Fruit fly (Drosophila melanogaster) whole organism: ENCODE measurements around the gene PolrMT.

ENCODE experiments used
- CG8478 ChIP-seq: fragments of >200 bp; optimal IDR thresholded peaks from 2 replicates; lab custom pipeline; 2018; ENCODE audit warnings: inconsistent platforms
- Dll ChIP-seq: fragments of >200 bp; optimal IDR thresholded peaks from 2 replicates; lab custom pipeline; 2017
- EcR ChIP-seq, 2 experiments: fragments of >200 bp; optimal IDR thresholded peaks; 2 replicates each; lab custom pipeline; 2017; ENCODE audit warnings: missing biosample characterization in 2 of 2, missing genetic modification characterization in 2 of 2, missing genetic modification reagents in 2 of 2
- pan ChIP-seq: fragments of >200 bp; optimal IDR thresholded peaks from 2 replicates; lab custom pipeline; 2017
- psq ChIP-seq: fragments of >200 bp; optimal IDR thresholded peaks from 2 replicates; lab custom pipeline; 2017
- usp ChIP-seq: fragments of >200 bp; optimal IDR thresholded peaks from 2 replicates; lab custom pipeline; 2017; ENCODE audit warnings: missing biosample characterization, missing genetic modification characterization, mixed read lengths

The PolrMT gene

DNA sequence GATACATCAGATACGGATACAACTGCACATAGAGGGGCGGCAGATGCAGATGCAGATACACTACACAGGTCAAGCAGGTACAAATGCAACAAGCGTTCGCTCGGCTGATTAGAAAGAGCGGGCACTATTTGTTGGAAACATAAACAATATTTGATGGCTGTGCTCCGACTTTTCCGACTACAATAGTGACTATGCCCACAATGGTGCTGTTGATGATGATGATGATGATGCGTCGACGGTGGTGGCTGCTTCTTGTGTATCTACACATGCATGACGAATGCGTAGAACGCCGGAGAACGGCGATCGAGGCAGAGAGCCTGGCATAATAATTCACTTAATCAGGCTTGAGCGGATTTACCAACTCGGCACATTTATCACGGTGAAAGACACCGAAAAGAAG is 40.2 kb downstream of the PolrMT start:
- TF ChIP-seq CG8478 (lab: Kevin White, UChicago): no peak
- no peak for TF ChIP-seq usp

DNA sequence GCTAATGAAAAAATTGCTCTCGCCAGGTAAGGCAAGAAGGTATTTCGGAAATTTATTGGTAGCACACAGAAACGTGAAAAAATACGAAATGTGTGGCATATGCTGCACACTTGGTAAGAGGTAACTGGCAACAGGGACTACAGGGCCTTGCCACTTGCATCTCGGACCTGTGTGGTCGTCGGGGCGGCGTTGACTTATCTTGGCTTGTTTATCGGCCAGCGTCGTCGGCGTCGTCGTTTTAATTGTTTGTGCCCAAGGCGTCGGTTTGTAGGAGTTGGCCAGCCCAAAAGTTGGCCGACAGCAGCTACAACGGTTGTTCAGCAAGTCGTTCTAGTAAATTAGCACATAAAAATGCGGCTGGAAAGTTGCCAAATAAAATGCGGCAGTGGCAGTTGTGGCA is 41.8 kb downstream of the PolrMT start:
- TF ChIP-seq usp (no peak), Dll (lab: Kevin White, UChicago) (no peak), CG8478 (lab: Kevin White, UChicago) (no peak), EcR (GFP tag; optimal IDR thresholded peaks at IDR 0.05; lab: Kevin White, UChicago) (no peak), pan (lab: Kevin White, UChicago) (no peak), psq (no peak)

DNA sequence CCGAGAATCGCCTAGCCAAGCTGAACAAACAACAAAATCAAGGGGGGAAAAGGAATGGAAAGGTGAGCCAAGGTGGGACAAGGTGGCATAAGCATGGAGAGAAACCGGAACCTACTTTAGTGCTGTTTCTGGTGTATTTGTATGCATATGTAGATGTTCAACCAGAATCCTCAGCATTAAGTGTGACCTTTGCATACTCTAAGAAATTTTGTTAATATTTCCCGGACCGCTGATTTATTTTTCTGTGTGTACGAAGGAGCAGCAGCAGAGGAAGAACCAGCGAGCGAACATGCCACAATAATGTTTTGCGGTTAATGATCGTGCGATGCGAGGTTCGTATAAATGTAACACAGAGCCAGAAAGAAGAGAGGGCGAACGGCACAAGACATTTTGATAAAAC is 43.1 kb downstream of the PolrMT start:
- TF ChIP-seq pan (lab: Kevin White, UChicago) (no peak), psq (no peak), usp (no peak), EcR (GFP tag; optimal IDR thresholded peaks at IDR 0.05; lab: Kevin White, UChicago) (no peak), CG8478 (lab: Kevin White, UChicago) (no peak), Dll (lab: Kevin White, UChicago) (no peak)

DNA sequence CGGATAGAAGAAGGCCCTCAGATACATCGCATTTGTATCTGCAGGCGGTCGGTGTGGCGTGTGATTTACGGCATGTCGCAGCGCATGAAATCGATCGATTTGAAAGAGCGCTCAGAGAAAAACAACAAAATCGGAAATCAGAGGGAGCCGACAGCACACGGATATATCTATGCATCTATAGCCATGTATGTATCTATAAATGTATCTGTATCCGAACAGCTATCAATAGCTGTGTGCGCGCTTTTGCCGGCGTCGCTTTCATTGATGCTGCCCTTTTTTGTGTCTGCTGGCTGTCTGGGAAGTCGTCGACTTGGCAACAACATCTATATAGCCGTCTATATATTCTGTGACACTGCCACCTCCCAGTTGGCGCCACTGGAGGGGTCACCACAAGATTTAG is 43.6 kb downstream of the PolrMT start:
- TF ChIP-seq Dll (lab: Kevin White, UChicago): no peak
- no peak for TF ChIP-seq pan (lab: Kevin White, UChicago)
- TF ChIP-seq psq: no peak
- no peak for TF ChIP-seq CG8478 (lab: Kevin White, UChicago)
- no peak for TF ChIP-seq EcR (GFP tag; optimal IDR thresholded peaks at IDR 0.05; lab: Kevin White, UChicago)
- no peak for TF ChIP-seq usp

DNA sequence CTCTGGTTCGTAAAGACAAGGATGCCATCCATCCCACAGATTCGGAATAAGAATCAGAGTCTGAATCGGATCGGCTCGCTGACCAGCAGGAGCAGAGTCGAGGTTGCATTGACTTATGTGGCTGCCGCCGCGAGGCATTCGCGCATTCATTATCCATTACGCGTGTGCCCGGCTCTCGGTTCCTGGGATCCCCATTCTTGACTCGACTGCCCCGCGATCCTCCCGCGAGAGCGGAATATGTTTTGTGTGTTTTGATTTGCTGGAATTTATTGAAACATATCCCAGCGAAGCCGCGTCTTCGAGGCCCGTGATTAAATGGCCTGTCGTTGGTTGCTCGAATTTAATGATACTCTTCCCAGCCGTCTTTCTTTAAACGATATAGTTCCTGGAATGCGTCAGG is 44.5 kb downstream of the PolrMT start:
- TF ChIP-seq Dll (lab: Kevin White, UChicago) (no peak), usp (no peak), EcR (GFP tag; optimal IDR thresholded peaks at IDR 0.05; lab: Kevin White, UChicago) (no peak), pan (lab: Kevin White, UChicago) (no peak), psq (no peak), CG8478 (lab: Kevin White, UChicago) (no peak)

DNA sequence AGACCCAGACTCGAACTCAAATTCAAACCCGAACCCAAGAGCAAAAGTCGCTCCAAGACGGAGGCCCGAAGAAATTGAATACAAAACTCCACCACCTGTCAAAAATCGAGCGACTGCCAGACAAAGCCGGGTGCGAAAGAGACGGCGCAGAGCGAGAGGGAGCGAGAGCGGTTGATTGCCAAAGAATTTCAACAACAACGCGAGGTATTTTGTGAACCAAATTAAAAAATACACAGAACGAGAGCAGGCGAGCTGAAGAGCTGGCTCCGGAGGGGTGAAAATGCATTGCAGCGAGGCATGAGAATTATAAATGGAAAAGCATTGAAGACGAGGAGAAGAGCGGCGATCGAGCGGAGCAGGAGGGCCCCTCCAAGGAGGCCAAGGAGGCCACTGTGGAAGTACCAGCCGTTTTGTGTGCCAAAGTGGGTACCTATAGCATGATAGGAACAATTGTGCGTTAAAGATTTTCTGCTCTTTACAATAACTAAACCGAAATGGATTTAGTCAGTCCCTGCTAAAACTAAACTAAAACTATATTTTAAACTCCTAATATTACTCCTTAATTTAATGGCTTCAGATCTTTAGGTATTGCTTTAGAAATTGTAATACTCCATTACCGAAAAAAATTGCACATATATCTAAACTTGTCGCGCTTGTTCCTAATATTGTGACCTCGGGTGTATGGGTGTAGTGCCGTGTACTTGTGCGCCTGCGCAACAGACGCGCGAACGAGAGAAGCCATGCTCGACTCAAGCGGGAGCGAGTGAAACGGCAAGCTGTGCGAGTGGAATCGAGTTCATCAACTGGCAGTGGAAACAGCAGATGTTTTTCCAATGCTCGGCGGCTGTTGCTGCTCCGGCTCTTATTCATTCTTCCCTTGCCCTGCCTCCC is 45.5 kb downstream of the PolrMT start:
- TF ChIP-seq psq: no peak
- TF ChIP-seq EcR (GFP tag; optimal IDR thresholded peaks at IDR 0.05; lab: Kevin White, UChicago): peak in 1 of 2 experiments; percentile 24
- TF ChIP-seq Dll (lab: Kevin White, UChicago): peak; percentile 32
- no peak for TF ChIP-seq usp
- no peak for TF ChIP-seq pan (lab: Kevin White, UChicago)
- no peak for TF ChIP-seq CG8478 (lab: Kevin White, UChicago)

DNA sequence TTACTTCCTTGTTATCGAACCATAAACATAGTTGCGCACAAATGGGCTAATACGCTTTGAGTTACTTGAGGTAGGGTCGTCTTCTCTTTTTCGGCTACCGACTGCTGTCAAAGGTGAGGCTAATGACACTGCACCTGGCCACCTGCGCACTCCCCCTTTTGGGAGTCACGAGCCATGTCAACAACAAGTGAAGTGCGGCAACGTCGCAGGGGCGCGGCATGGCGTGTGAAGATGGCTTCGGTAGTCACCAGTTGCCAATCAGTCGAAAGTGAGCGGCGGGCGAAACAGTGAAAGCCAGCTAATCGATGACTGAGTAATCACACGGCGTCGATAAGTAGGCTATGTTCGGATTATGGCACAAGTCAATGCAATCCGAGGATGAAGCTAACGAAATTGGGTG is 50.7 kb downstream of the PolrMT start:
- TF ChIP-seq EcR (GFP tag; optimal IDR thresholded peaks at IDR 0.05; lab: Kevin White, UChicago) (no peak), usp (no peak), CG8478 (lab: Kevin White, UChicago) (no peak), pan (lab: Kevin White, UChicago) (no peak)

DNA sequence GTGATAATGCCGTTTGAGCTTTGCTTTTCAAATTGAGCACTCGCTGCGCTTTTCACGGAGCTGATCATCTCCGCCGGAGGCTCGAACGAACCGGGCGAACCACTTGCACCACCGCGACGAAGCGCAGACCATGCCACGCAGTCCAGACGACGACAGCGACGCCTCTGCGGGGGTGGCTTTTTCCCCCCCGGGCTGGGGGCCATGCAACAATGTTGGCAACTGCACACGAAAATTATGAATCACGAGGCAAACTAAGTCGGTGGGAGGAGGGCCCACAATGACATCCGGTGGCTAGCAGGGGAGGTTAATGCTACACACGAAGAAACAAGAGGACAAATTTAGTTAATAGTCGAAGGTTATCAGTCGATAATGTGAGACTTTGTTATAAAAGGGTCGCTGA is 51.5 kb downstream of the PolrMT start:
- TF ChIP-seq Dll (lab: Kevin White, UChicago) (no peak), pan (lab: Kevin White, UChicago) (no peak), EcR (GFP tag; optimal IDR thresholded peaks at IDR 0.05; lab: Kevin White, UChicago) (no peak), CG8478 (lab: Kevin White, UChicago) (no peak), psq (no peak), usp (no peak)
